Worm (Caenorhabditis elegans): Measurements from ENCODE around the gene cone-1.

ce11 chrIII:2578563-2578962 is 48.1 kb downstream of the cone-1 start:
- no peak for TF ChIP-seq ceh-19 (GFP tag; optimal IDR thresholded peaks at IDR 0.05)
- no peak for TF ChIP-seq rnt-1 (tag; optimal IDR thresholded peaks at IDR 0.05)
- TF ChIP-seq pag-3 (tag; optimal IDR thresholded peaks at IDR 0.05; ENCODE audit: borderline replicate concordance): no peak
- no peak for TF ChIP-seq elt-2 (tag; optimal IDR thresholded peaks at IDR 0.05)
- peak; percentile 18 for TF ChIP-seq ceh-18 (tag; optimal IDR thresholded peaks at IDR 0.05)
- TF ChIP-seq ref-2 (tag; optimal IDR thresholded peaks at IDR 0.05): no peak
- no peak for TF ChIP-seq pqm-1 (tag; optimal IDR thresholded peaks at IDR 0.05)

All from whole organism, late embryonic.